Worm (Caenorhabditis elegans): Measurements from ENCODE around the gene dnj-23.

DNA sequence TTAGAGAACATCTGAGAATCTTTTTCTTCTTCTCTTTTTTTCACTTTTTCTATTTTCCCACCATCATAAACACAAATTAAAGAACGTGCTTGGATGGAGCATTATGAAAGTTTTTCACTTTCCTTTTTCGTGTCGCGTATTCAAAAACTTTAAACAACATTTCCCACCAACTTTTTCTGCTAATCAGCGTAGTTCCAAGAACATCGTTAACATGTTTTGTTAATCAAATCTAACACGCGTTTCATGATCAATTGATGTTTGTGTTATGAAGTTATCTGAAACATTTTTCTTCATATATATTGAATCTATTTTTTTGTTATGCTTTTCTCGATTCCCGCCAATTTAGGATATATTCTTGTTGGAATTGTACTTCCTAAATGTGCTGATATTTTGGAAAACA lies 7.2 kb upstream of the dnj-23 start:
- no peak for TF ChIP-seq T20F7.1 (GFP tag; optimal IDR thresholded peaks at IDR 0.05)
- TF ChIP-seq hmg-1.1 (GFP tag; IDR thresholded peaks at IDR 0.05), result no peak
- no peak for TF ChIP-seq ctbp-1 (GFP tag; IDR thresholded peaks at IDR 0.05)
